Fruit fly (Drosophila melanogaster): ENCODE results near the gene ninaB.

DNA sequence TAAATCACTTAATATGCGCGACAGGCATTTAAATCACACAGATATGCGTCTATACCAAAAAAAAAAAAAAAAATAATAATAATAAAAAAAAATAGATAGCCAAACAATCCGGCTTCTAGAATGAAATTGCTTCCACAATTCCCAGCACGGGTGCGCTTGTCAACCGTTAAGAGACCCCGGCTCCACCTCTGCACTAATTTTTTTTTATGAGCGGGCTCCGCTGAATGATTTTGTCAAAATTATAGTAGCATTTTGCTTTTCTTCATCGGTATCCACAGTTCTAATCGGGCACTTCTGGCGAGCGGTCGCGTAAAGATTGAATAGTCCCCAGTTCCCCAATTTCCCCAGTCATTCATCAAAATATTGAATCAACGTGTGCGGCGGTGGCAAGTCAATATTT is 6.1 kb downstream of the ninaB start, which contains the start of gene Adgf-C:
- TF ChIP-seq CTCF (optimal IDR thresholded peaks at IDR 0.05) (no peak), CG8478 (optimal IDR thresholded peaks at IDR 0.05) (no peak)

All from S2 (cell line).